Worm (Caenorhabditis elegans): Measurements from ENCODE around the gene nspg-10.

ce11 chrIV:4567343-4567742 is 38.2 kb upstream of the nspg-10 start, which contains the start of gene F28E10.4:
- TF ChIP-seq unc-62 (GFP tag; optimal IDR thresholded peaks at IDR 0.05) (no peak), nhr-28 (tag; optimal IDR thresholded peaks at IDR 0.05) (no peak), unc-39 (tag; optimal IDR thresholded peaks at IDR 0.05) (no peak), egl-27 (tag; optimal IDR thresholded peaks at IDR 0.05) (no peak), R02D3.7 (tag; optimal IDR thresholded peaks at IDR 0.05) (no peak), pqm-1 (tag; optimal IDR thresholded peaks at IDR 0.05) (no peak), lin-15B (tag; optimal IDR thresholded peaks at IDR 0.05) (no peak), nhr-237 (tag; optimal IDR thresholded peaks at IDR 0.05) (no peak)
